Worm (Caenorhabditis elegans) whole organism, young adult: ENCODE results near the gene bath-21.
"Not testable (repeated sequence)": the region's sequence is repeated elsewhere in the genome, so short reads cannot be mapped to it uniquely, and the experiment has no call there.

Experiments
- nhr-80 ChIP-seq: sonication (generic microtip); optimal IDR thresholded peaks from 2 replicates; lab custom pipeline; 2016; ENCODE audit warnings: missing genetic modification characterization, missing compliant biosample characterization
- snpc-1.1 ChIP-seq: sonication (generic microtip); optimal IDR thresholded peaks from 2 replicates; lab custom pipeline; 2017; ENCODE audit warnings: missing genetic modification characterization, mild to moderate bottlenecking, missing compliant biosample characterization, antibody characterized with exemption, moderate library complexity, missing genotype, missing genetic modification reagents; ENCODE audit not compliant: insufficient read depth

- not testable (repeated sequence) for TF ChIP-seq snpc-1.1, nhr-80 (tag; lab: Kevin White, UChicago)
Observed at ce11 chrII:2067451-2068021, 41.1 kb upstream of the bath-21 start, which contains the start of gene F07E5.12.
